Fruit fly (Drosophila melanogaster) whole organism: Measurements from ENCODE around the gene CG14441.

Experiments used
- CG8478 ChIP-seq: fragments of >200 bp; optimal IDR thresholded peaks from 2 replicates; lab custom pipeline; 2018; ENCODE audit warnings: inconsistent platforms
- Dll ChIP-seq: fragments of >200 bp; optimal IDR thresholded peaks from 2 replicates; lab custom pipeline; 2017
- EcR ChIP-seq, 2 experiments: fragments of >200 bp; optimal IDR thresholded peaks; 2 replicates each; lab custom pipeline; 2017; ENCODE audit warnings: missing biosample characterization in 2 of 2, missing genetic modification characterization in 2 of 2, missing genetic modification reagents in 2 of 2
- pan ChIP-seq: fragments of >200 bp; optimal IDR thresholded peaks from 2 replicates; lab custom pipeline; 2017
- psq ChIP-seq: fragments of >200 bp; optimal IDR thresholded peaks from 2 replicates; lab custom pipeline; 2017
- usp ChIP-seq: fragments of >200 bp; optimal IDR thresholded peaks from 2 replicates; lab custom pipeline; 2017; ENCODE audit warnings: missing biosample characterization, missing genetic modification characterization, mixed read lengths

The CG14441 gene

DNA sequence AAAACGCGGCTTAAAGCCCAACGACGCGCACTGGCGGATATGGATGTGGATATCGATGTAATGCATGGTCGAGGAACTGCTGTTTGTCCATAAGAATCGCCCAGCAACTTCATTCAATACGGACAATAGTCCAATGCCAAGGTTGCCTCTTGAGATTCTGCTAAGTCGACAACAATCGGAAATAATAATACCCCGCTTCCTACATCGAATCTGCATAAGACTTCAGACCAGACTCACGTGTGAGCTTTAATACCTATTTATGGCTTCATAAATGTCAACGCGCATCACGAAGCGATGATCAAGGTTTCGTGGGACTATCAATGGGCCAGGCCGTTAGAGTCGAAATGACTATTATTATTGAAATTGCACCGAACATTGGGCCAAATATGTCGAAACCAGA lies 52.7 kb downstream of the CG14441 start:
- no peak for TF ChIP-seq psq (lab: Kevin White, UChicago)
- no peak for TF ChIP-seq usp (GFP tag; lab: Kevin White, UChicago)
- no peak for TF ChIP-seq Dll (lab: Kevin White, UChicago)
- no peak for TF ChIP-seq pan (lab: Kevin White, UChicago)
- TF ChIP-seq CG8478: no peak
- TF ChIP-seq EcR (GFP tag; optimal IDR thresholded peaks at IDR 0.05; lab: Kevin White, UChicago): no peak

DNA sequence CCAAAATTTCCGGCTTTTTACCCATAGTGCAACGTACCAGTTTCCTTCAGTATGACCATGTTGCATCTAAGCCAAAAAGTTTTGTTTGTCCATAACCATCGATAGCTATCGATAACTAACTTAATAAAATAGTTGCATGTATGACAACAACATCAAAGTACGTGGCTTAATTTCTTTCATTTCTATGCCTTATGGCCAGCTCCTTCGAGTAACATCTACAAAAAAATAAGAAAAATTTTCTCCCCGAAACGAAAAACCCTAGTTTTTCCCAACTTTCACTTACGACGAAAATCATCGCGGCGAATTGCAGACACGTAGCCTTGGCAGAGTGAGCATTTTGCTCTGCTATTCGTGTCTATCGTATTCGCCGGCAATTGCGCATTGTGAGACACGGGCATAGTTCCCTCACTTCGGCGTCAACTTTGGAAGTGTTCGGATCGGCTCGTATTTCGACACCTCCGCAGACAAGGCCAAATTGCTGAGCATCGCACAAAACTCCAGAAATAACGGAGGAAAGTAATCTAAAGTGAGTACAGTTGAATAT lies 56.9 kb downstream of the CG14441 start, which contains the start of gene sov:
Gene sov (plus strand): TSS at position 148 of the 544 bp plus-strand sequence.
- TF ChIP-seq psq (lab: Kevin White, UChicago): no peak
- TF ChIP-seq pan (lab: Kevin White, UChicago): no peak
- TF ChIP-seq CG8478: no peak
- no peak for TF ChIP-seq Dll (lab: Kevin White, UChicago)
- no peak for TF ChIP-seq usp (GFP tag; lab: Kevin White, UChicago)
- no peak for TF ChIP-seq EcR (GFP tag; optimal IDR thresholded peaks at IDR 0.05; lab: Kevin White, UChicago)

DNA sequence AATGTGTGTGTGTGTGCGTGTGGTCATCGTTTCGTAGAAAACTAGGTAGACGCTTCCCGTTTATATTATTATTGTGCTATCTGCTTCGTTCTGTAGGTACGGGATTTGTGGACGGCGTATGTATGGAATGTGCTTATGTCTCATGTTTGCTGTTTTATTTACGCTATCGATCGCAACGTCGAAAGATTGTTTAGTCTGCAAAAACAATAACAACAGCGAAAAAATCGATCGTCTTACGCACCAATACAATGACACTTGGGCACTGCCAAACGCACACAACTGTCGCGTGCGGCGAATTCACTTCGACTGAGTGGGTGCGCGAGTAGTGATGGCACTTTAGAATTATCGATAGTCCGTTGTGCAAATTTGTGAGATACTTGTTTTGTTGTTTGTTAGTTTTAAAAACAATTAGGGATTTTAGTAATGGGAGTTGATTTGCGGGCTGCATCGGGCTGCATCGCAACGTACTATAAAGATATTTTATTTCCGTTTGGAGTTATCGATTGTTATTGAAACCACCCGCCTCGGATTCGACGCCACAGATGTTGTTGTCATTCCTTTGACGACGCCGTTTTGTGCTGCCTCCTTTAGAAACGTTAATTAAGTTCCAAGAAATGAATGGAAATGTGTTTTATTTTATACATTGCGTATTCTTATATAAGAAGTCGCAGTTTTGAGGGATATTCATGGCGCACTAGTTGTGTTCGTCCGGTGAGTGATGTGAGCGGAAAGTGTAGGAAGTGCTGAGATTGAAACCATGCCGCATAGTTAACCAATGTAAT lies 60.1 kb downstream of the CG14441 start:
- no peak for TF ChIP-seq EcR (GFP tag; optimal IDR thresholded peaks at IDR 0.05; lab: Kevin White, UChicago)
- no peak for TF ChIP-seq Dll (lab: Kevin White, UChicago)
- TF ChIP-seq pan (lab: Kevin White, UChicago): no peak
- no peak for TF ChIP-seq usp (GFP tag; lab: Kevin White, UChicago)
- TF ChIP-seq CG8478: no peak
- no peak for TF ChIP-seq psq (lab: Kevin White, UChicago)
